Fruit fly (Drosophila melanogaster): ENCODE data around the gene CG9427.
A peak's percentile ranks its signal among the peaks of the same experiment; 100 is the strongest.

CG9427 gene

dm6 chr3R:9605084-9605483 lies 21.6 kb downstream of the CG9427 start (continued):
- TF ChIP-seq jing (GFP tag; optimal IDR thresholded peaks at IDR 0.05): no peak
- peak; percentile 25 for TF ChIP-seq CG33213 (GFP tag; optimal IDR thresholded peaks at IDR 0.05)
- TF ChIP-seq CG3726 (GFP tag; IDR thresholded peaks at IDR 0.05): no peak
- TF ChIP-seq nmo (GFP tag; optimal IDR thresholded peaks at IDR 0.05): peak; percentile 63
- no peak for TF ChIP-seq CG11085 (GFP tag; IDR thresholded peaks at IDR 0.05)
- no peak for TF ChIP-seq CG12104 (GFP tag; optimal IDR thresholded peaks at IDR 0.05)
- no peak for TF ChIP-seq CG4360 (GFP tag; IDR thresholded peaks at IDR 0.05)
- no peak for TF ChIP-seq ranshi (GFP tag; IDR thresholded peaks at IDR 0.05)
- peak; percentile 23 for TF ChIP-seq CG2678 (tag; optimal IDR thresholded peaks at IDR 0.05)
- TF ChIP-seq BtbVII (GFP tag; optimal IDR thresholded peaks at IDR 0.05): no peak
- TF ChIP-seq Med (GFP tag): peak; percentile 75
- TF ChIP-seq odd (GFP tag; optimal IDR thresholded peaks at IDR 0.05): no peak
- TF ChIP-seq bab2 (GFP tag; optimal IDR thresholded peaks at IDR 0.05): peak; percentile 36
- TF ChIP-seq Jarid2 (GFP tag; optimal IDR thresholded peaks at IDR 0.05): no peak
- TF ChIP-seq dmrt11E (tag; optimal IDR thresholded peaks at IDR 0.05): peak; percentile 81
- no peak for TF ChIP-seq sob (GFP tag; IDR thresholded peaks at IDR 0.05)
- TF ChIP-seq CG3065 (GFP tag; optimal IDR thresholded peaks at IDR 0.05): peak; percentile 9
- TF ChIP-seq Trl (optimal IDR thresholded peaks at IDR 0.05): no peak
- TF ChIP-seq Trl (GFP tag; optimal IDR thresholded peaks at IDR 0.05): peak; percentile 29
- TF ChIP-seq CG34376 (GFP tag; optimal IDR thresholded peaks at IDR 0.05): no peak
- no peak for TF ChIP-seq CG18599 (GFP tag; optimal IDR thresholded peaks at IDR 0.05)
- TF ChIP-seq Dad (GFP tag; optimal IDR thresholded peaks at IDR 0.05): no peak
- TF ChIP-seq Lim3 (GFP tag; IDR thresholded peaks at IDR 0.05): no peak
- TF ChIP-seq CG10274 (GFP tag; optimal IDR thresholded peaks at IDR 0.05): no peak
- no peak for TF ChIP-seq Max (GFP tag; optimal IDR thresholded peaks at IDR 0.05)
- peak; percentile 58 for TF ChIP-seq gem (tag; optimal IDR thresholded peaks at IDR 0.05)
- TF ChIP-seq CG3847 (GFP tag; IDR thresholded peaks at IDR 0.05): no peak
- TF ChIP-seq maf-S (GFP tag; optimal IDR thresholded peaks at IDR 0.05): no peak
- TF ChIP-seq CG9437 (GFP tag; optimal IDR thresholded peaks at IDR 0.05): no peak
- no peak for TF ChIP-seq sug (tag; optimal IDR thresholded peaks at IDR 0.05)
- no peak for TF ChIP-seq grn (GFP tag; optimal IDR thresholded peaks at IDR 0.05)
- no peak for TF ChIP-seq psq (GFP tag; optimal IDR thresholded peaks at IDR 0.05)
- peak; percentile 4 for TF ChIP-seq Oli (tag; optimal IDR thresholded peaks at IDR 0.05)
- TF ChIP-seq Elba2 (GFP tag; optimal IDR thresholded peaks at IDR 0.05): no peak
- TF ChIP-seq HLH54F (GFP tag; optimal IDR thresholded peaks at IDR 0.05): no peak
- TF ChIP-seq HHEX (GFP tag; optimal IDR thresholded peaks at IDR 0.05): no peak
- no peak for TF ChIP-seq Dp (GFP tag; optimal IDR thresholded peaks at IDR 0.05)
- no peak for TF ChIP-seq lmd (GFP tag; IDR thresholded peaks at IDR 0.05)
- no peak for TF ChIP-seq CG18011 (GFP tag; optimal IDR thresholded peaks at IDR 0.05)
- TF ChIP-seq wek (GFP tag; optimal IDR thresholded peaks at IDR 0.05): no peak
- no peak for TF ChIP-seq ro (GFP tag; IDR thresholded peaks at IDR 0.05)
- no peak for TF ChIP-seq Mrtf (GFP tag; IDR thresholded peaks at IDR 0.05)
- TF ChIP-seq tap (tag; optimal IDR thresholded peaks at IDR 0.05): no peak
- no peak for TF ChIP-seq emc (GFP tag; optimal IDR thresholded peaks at IDR 0.05)
- no peak for TF ChIP-seq CG1529 (GFP tag; optimal IDR thresholded peaks at IDR 0.05)
- TF ChIP-seq CG4820 (GFP tag; optimal IDR thresholded peaks at IDR 0.05): peak; percentile 42
- TF ChIP-seq Taf1 (GFP tag; IDR thresholded peaks at IDR 0.05): no peak
- TF ChIP-seq ab (GFP tag; optimal IDR thresholded peaks at IDR 0.05): no peak
- peak; percentile 93 for TF ChIP-seq sens (GFP tag)
- no peak for TF ChIP-seq CG15514 (GFP tag; optimal IDR thresholded peaks at IDR 0.05)
- TF ChIP-seq CG13775 (GFP tag; optimal IDR thresholded peaks at IDR 0.05): peak; percentile 44
- TF ChIP-seq nerfin-1 (tag; optimal IDR thresholded peaks at IDR 0.05): no peak
- TF ChIP-seq ewg (GFP tag; optimal IDR thresholded peaks at IDR 0.05): no peak

Measured in whole organism, embryonic.